Fruit fly (Drosophila melanogaster) whole organism, embryonic: ENCODE data around the gene SsRbeta.

ENCODE experiments used
- ATbp ChIP-seq: fragments of 200-800 bp; sonication (Bioruptor generic); optimal IDR thresholded peaks from 2 replicates; lab custom pipeline; 2017; ENCODE audit warnings: missing biosample characterization, mild to moderate bottlenecking, missing genetic modification characterization, missing genetic modification reagents
- Ada2b ChIP-seq: fragments of 200-800 bp; sonication (Bioruptor generic); IDR thresholded peaks from 2 replicates; pipeline ENCODE4 v1.3.6; 2022; ENCODE audit warnings: missing biosample characterization, missing genetic modification characterization
- Awh ChIP-seq: fragments of 200-800 bp; sonication (Bioruptor generic); IDR thresholded peaks from 2 replicates; pipeline ENCODE4, ENCODE4 v1.3.6; 2022; ENCODE audit warnings: missing biosample characterization, missing genetic modification characterization
- B-H2 ChIP-seq: fragments of 200-800 bp; sonication (Bioruptor generic); optimal IDR thresholded peaks from 2 replicates; lab custom pipeline; 2018; ENCODE audit warnings: missing biosample characterization, mild to moderate bottlenecking, missing genetic modification characterization
- BtbVII ChIP-seq: fragments of 200-800 bp; sonication (Bioruptor generic); optimal IDR thresholded peaks from 3 replicates; lab custom pipeline; 2017; ENCODE audit warnings: missing biosample characterization, mild to moderate bottlenecking, missing genetic modification characterization
- Bteb2 ChIP-seq: fragments of 200-800 bp; sonication (Bioruptor generic); optimal IDR thresholded peaks from 2 replicates; lab custom pipeline; 2016; ENCODE audit warnings: missing biosample characterization, missing genetic modification characterization
- CG10267 ChIP-seq: fragments of 200-800 bp; sonication (Bioruptor generic); optimal IDR thresholded peaks from 2 replicates; lab custom pipeline; 2018; ENCODE audit warnings: missing biosample characterization, mild to moderate bottlenecking, missing genetic modification characterization, moderate library complexity
- CG10431 ChIP-seq: fragments of 200-800 bp; sonication (Bioruptor generic); optimal IDR thresholded peaks from 3 replicates; lab custom pipeline; 2018; ENCODE audit warnings: missing biosample characterization, mild to moderate bottlenecking, missing genetic modification characterization
- CG10543 ChIP-seq: fragments of 200-800 bp; sonication (Bioruptor generic); optimal IDR thresholded peaks from 3 replicates; lab custom pipeline; 2017; ENCODE audit warnings: missing biosample characterization, mild to moderate bottlenecking, missing genetic modification characterization, moderate library complexity
- CG10565 ChIP-seq: fragments of 200-800 bp; sonication (Bioruptor generic); optimal IDR thresholded peaks from 3 replicates; lab custom pipeline; 2016; ENCODE audit warnings: missing biosample characterization, mild to moderate bottlenecking, missing genetic modification characterization
- CG11085 ChIP-seq: fragments of 200-800 bp; sonication (Bioruptor generic); IDR thresholded peaks from 2 replicates; pipeline ENCODE4 v1.3.6; 2022; ENCODE audit warnings: missing biosample characterization, missing genetic modification characterization
- CG11247 ChIP-seq: fragments of 200-800 bp; sonication (Bioruptor generic); IDR thresholded peaks from 2 replicates; pipeline ENCODE4 v1.3.6; 2022; ENCODE audit warnings: missing biosample characterization, missing genetic modification characterization
- CG13424 ChIP-seq: fragments of 200-800 bp; sonication (Bioruptor generic); optimal IDR thresholded peaks from 2 replicates; lab custom pipeline; 2019; ENCODE audit warnings: missing biosample characterization, mild to moderate bottlenecking, missing genetic modification characterization, moderate library complexity
- CG15514 ChIP-seq: fragments of 200-800 bp; sonication (Bioruptor generic); optimal IDR thresholded peaks from 3 replicates; lab custom pipeline; 2017; ENCODE audit warnings: missing biosample characterization, missing genetic modification characterization, mild to moderate bottlenecking, moderate library complexity, missing genetic modification reagents
- CG17568 ChIP-seq: fragments of 200-800 bp; sonication (Bioruptor generic); optimal IDR thresholded peaks from 2 replicates; lab custom pipeline; 2018; ENCODE audit warnings: missing biosample characterization, mild to moderate bottlenecking, missing genetic modification characterization, moderate library complexity
- CG18011 ChIP-seq: fragments of 200-800 bp; sonication (Bioruptor generic); optimal IDR thresholded peaks from 2 replicates; lab custom pipeline; 2017; ENCODE audit warnings: missing biosample characterization, missing genetic modification characterization, mild to moderate bottlenecking, moderate library complexity, missing genotype
- CG3065 ChIP-seq: fragments of 200-800 bp; sonication (Bioruptor generic); optimal IDR thresholded peaks from 2 replicates; lab custom pipeline; 2016; ENCODE audit warnings: missing biosample characterization, missing genetic modification characterization
- CG33557 ChIP-seq: fragments of 200-800 bp; sonication (Bioruptor generic); optimal IDR thresholded peaks from 2 replicates; lab custom pipeline; 2019; ENCODE audit warnings: missing biosample characterization, mild to moderate bottlenecking, missing genetic modification characterization, moderate library complexity
- CG4282 ChIP-seq: fragments of 200-800 bp; sonication (Bioruptor generic); optimal IDR thresholded peaks from 2 replicates; lab custom pipeline; 2016; ENCODE audit warnings: missing biosample characterization, missing genetic modification characterization
- CG4854 ChIP-seq: fragments of 200-800 bp; sonication (Bioruptor generic); optimal IDR thresholded peaks from 2 replicates; lab custom pipeline; 2016; ENCODE audit warnings: missing biosample characterization, missing genetic modification characterization, inconsistent platforms
- CG5245 ChIP-seq: fragments of 200-800 bp; sonication (Bioruptor generic); optimal IDR thresholded peaks from 3 replicates; lab custom pipeline; 2016; ENCODE audit warnings: missing biosample characterization, missing genetic modification characterization
- CG5953 ChIP-seq: fragments of 200-800 bp; sonication (Bioruptor generic); IDR thresholded peaks from 2 replicates; pipeline ENCODE4 v1.3.6; 2022; ENCODE audit warnings: missing biosample characterization, missing genetic modification characterization
- CG6254 ChIP-seq: fragments of 200-800 bp; sonication (Bioruptor generic); optimal IDR thresholded peaks from 3 replicates; lab custom pipeline; 2017; ENCODE audit warnings: mild to moderate bottlenecking, missing biosample characterization, missing genetic modification reagents, missing genetic modification characterization
- CG6689 ChIP-seq: fragments of 200-800 bp; sonication (Bioruptor generic); IDR thresholded peaks from 2 replicates; pipeline ENCODE4 v1.3.6; 2022; ENCODE audit warnings: missing biosample characterization, missing genetic modification characterization
- CG9876 ChIP-seq: fragments of 200-800 bp; sonication (Bioruptor generic); optimal IDR thresholded peaks from 2 replicates; lab custom pipeline; 2016; ENCODE audit warnings: missing biosample characterization, missing genetic modification characterization
- CG9932 ChIP-seq: fragments of 200-800 bp; sonication (Bioruptor generic); IDR thresholded peaks from 2 replicates; pipeline ENCODE4 v1.3.6; 2022; ENCODE audit warnings: missing biosample characterization, missing genetic modification characterization
- D19A ChIP-seq: fragments of 200-800 bp; optimal IDR thresholded peaks from 3 replicates; lab custom pipeline; 2019; ENCODE audit warnings: missing biosample characterization, mild to moderate bottlenecking, missing genetic modification characterization, moderate library complexity
- Hand ChIP-seq: fragments of 200-800 bp; sonication (Bioruptor generic); optimal IDR thresholded peaks from 2 replicates; lab custom pipeline; 2017; ENCODE audit warnings: mild to moderate bottlenecking, missing biosample characterization, missing genetic modification reagents, missing genetic modification characterization
- Hsf ChIP-seq: fragments of 200-800 bp; sonication (Bioruptor generic); optimal IDR thresholded peaks from 3 replicates; lab custom pipeline; 2016; ENCODE audit warnings: missing biosample characterization, missing genetic modification characterization
- Kr ChIP-seq: fragments of 200-800 bp; sonication (Bioruptor generic); optimal IDR thresholded peaks from 2 replicates; lab custom pipeline; 2017; ENCODE audit warnings: missing biosample characterization, mild to moderate bottlenecking, missing genetic modification characterization
- Lpt ChIP-seq: fragments of >200 bp; optimal IDR thresholded peaks from 2 replicates; lab custom pipeline; 2018; ENCODE audit warnings: missing biosample characterization, missing genetic modification characterization
- Meics ChIP-seq: fragments of 200-800 bp; sonication (Bioruptor generic); optimal IDR thresholded peaks from 2 replicates; lab custom pipeline; 2017; ENCODE audit warnings: missing biosample characterization, mild to moderate bottlenecking, missing genetic modification characterization
- Nf-YA ChIP-seq: fragments of 200-800 bp; sonication (Bioruptor generic); IDR thresholded peaks from 2 replicates; pipeline ENCODE4 v1.3.6; 2022; ENCODE audit warnings: missing biosample characterization, missing genetic modification characterization
- Oli ChIP-seq: fragments of 200-800 bp; sonication (Bioruptor generic); optimal IDR thresholded peaks from 2 replicates; lab custom pipeline; 2018; ENCODE audit warnings: missing biosample characterization, mild to moderate bottlenecking, missing genetic modification characterization, moderate library complexity
- Pdp1 ChIP-seq, 2 experiments: fragments of 200-800 bp; sonication (Bioruptor generic); optimal IDR thresholded peaks; 3 replicates each; lab custom pipeline; 2016; ENCODE audit warnings: missing biosample characterization in 2 of 2, missing genetic modification characterization in 2 of 2, mild to moderate bottlenecking in 1 of 2, moderate library complexity in 1 of 2
- aop ChIP-seq: fragments of 200-800 bp; sonication (Bioruptor generic); IDR thresholded peaks from 2 replicates; pipeline ENCODE4 v1.3.6; 2022; ENCODE audit warnings: missing biosample characterization, missing genetic modification characterization
- ap ChIP-seq: fragments of 200-800 bp; sonication (Bioruptor generic); IDR thresholded peaks from 2 replicates; pipeline ENCODE4 v1.3.6; 2022; ENCODE audit warnings: missing biosample characterization, missing genetic modification characterization
- corto ChIP-seq: fragments of 200-800 bp; sonication (Bioruptor generic); optimal IDR thresholded peaks from 2 replicates; lab custom pipeline; 2016; ENCODE audit warnings: missing biosample characterization, mild to moderate bottlenecking, missing genetic modification characterization, moderate library complexity
- hbn ChIP-seq: fragments of 200-800 bp; sonication (Bioruptor generic); IDR thresholded peaks from 2 replicates; pipeline ENCODE4 v1.3.6; 2022; ENCODE audit warnings: missing biosample characterization, missing genetic modification characterization; ENCODE audit not compliant: partially characterized antibody
- jing ChIP-seq: fragments of 200-800 bp; sonication (Bioruptor generic); optimal IDR thresholded peaks from 2 replicates; lab custom pipeline; 2018; ENCODE audit warnings: missing biosample characterization, mild to moderate bottlenecking, missing genetic modification characterization
- luna ChIP-seq: fragments of 200-800 bp; sonication (Bioruptor generic); optimal IDR thresholded peaks from 2 replicates; lab custom pipeline; 2016; ENCODE audit warnings: missing biosample characterization, missing genetic modification characterization
- oc ChIP-seq: fragments of 200-800 bp; sonication (Bioruptor generic); optimal IDR thresholded peaks from 2 replicates; lab custom pipeline; 2018; ENCODE audit warnings: missing biosample characterization, mild to moderate bottlenecking, missing genetic modification characterization, moderate library complexity
- p53 ChIP-seq: fragments of 200-800 bp; sonication (Bioruptor generic); optimal IDR thresholded peaks from 2 replicates; lab custom pipeline; 2016; ENCODE audit warnings: missing biosample characterization, missing genetic modification characterization
- peb ChIP-seq: fragments of 200-800 bp; sonication (Bioruptor generic); IDR thresholded peaks from 2 replicates; pipeline ENCODE4 v1.3.6; 2022; ENCODE audit warnings: missing biosample characterization, missing genetic modification characterization
- ranshi ChIP-seq: fragments of 200-800 bp; sonication (Bioruptor generic); IDR thresholded peaks from 2 replicates; pipeline ENCODE4 v1.3.6; 2022; ENCODE audit warnings: missing biosample characterization, missing genetic modification characterization
- ro ChIP-seq: fragments of 200-800 bp; sonication (Bioruptor generic); IDR thresholded peaks from 2 replicates; pipeline ENCODE4 v1.3.6; 2022; ENCODE audit warnings: missing biosample characterization, missing genetic modification characterization
- sd ChIP-seq: fragments of 200-800 bp; sonication (Bioruptor generic); optimal IDR thresholded peaks from 3 replicates; lab custom pipeline; 2018; ENCODE audit warnings: missing biosample characterization, mild to moderate bottlenecking, missing genetic modification characterization, moderate library complexity
- sim ChIP-seq: fragments of 200-800 bp; sonication (Bioruptor generic); IDR thresholded peaks from 2 replicates; pipeline ENCODE4 v1.3.6; 2022; ENCODE audit warnings: missing biosample characterization, missing genetic modification characterization
- sqz ChIP-seq: fragments of 200-800 bp; sonication (Bioruptor generic); optimal IDR thresholded peaks from 3 replicates; lab custom pipeline; 2018; ENCODE audit warnings: missing biosample characterization, mild to moderate bottlenecking, missing genetic modification characterization
- yki ChIP-seq: fragments of >200 bp; optimal IDR thresholded peaks from 3 replicates; lab custom pipeline; 2018

Gene SsRbeta

dm6 chr3L:16160420-16161069 is 31.1 kb downstream of the SsRbeta start (continued):
- TF ChIP-seq CG6254 (GFP tag; lab: Kevin White, UChicago) (no peak), ap (0 out of 2 replicates have a peak, but pooled peaks have one; percentile 26), aop (GFP tag; lab: Robert Waterston, UW) (no peak), CG9932 (GFP tag; lab: Robert Waterston, UW) (peak; percentile 56), Bteb2 (GFP tag; lab: Kevin White, UChicago) (no peak), sqz (no peak), Pdp1 (GFP tag; optimal IDR thresholded peaks at IDR 0.05; lab: Kevin White, UChicago) (peak in 1 of 2 experiments; percentile 52), CG6689 (GFP tag; lab: Robert Waterston, UW) (0 out of 2 replicates have a peak, but pooled peaks have one; percentile 25), Hand (peak; percentile 79), Ada2b (GFP tag; lab: Robert Waterston, UW) (no peak), ranshi (0 out of 2 replicates have a peak, but pooled peaks have one; percentile 3), CG3065 (GFP tag; lab: Kevin White, UChicago) (no peak), Hsf (GFP tag; lab: Kevin White, UChicago) (peak; percentile 59), CG5245 (GFP tag; lab: Kevin White, UChicago) (peak; percentile 48), peb (GFP tag; lab: Robert Waterston, UW) (no peak), Awh (no peak), B-H2 (GFP tag; lab: Kevin White, UChicago) (peak; percentile 52), corto (no peak), CG11247 (GFP tag; lab: Robert Waterston, UW) (no peak; the same call in 1 of the 2 replicates), D19A (tag; lab: Kevin White, UChicago) (peak; percentile 64), p53 (GFP tag; lab: Kevin White, UChicago) (no peak), CG13424 (tag; lab: Kevin White, UChicago) (peak; percentile 77), CG10431 (no peak), CG10543 (GFP tag; lab: Kevin White, UChicago) (peak; percentile 53), BtbVII (GFP tag; lab: Kevin White, UChicago) (peak; percentile 73), CG5953 (no peak), CG33557 (no peak), sim (GFP tag; lab: Robert Waterston, UW) (no peak), CG10267 (tag; lab: Kevin White, UChicago) (no peak), ATbp (GFP tag; lab: Kevin White, UChicago) (peak; percentile 34), oc (tag; lab: Kevin White, UChicago) (no peak), luna (GFP tag; lab: Kevin White, UChicago) (no peak), CG4282 (GFP tag; lab: Kevin White, UChicago) (no peak), CG15514 (GFP tag; lab: Kevin White, UChicago) (peak; percentile 44), sd (tag; lab: Kevin White, UChicago) (peak; percentile 73), CG17568 (GFP tag; lab: Kevin White, UChicago) (no peak), hbn (no peak), Oli (tag; lab: Kevin White, UChicago) (peak; percentile 75), Kr (GFP tag; lab: Kevin White, UChicago) (no peak), CG4854 (GFP tag; lab: Kevin White, UChicago) (peak; percentile 31), jing (peak; percentile 22), CG11085 (no peak), yki (lab: Kevin White, UChicago) (no peak), CG18011 (GFP tag; lab: Kevin White, UChicago) (no peak), ro (GFP tag; lab: Robert Waterston, UW) (peak; percentile 21; the same call in 1 of the 2 replicates), CG10565 (no peak), CG9876 (no peak), Meics (GFP tag; lab: Kevin White, UChicago) (peak; percentile 71), Lpt (GFP tag; lab: Kevin White, UChicago) (no peak), Nf-YA (GFP tag; lab: Robert Waterston, UW) (no peak)
